Fruit fly (Drosophila melanogaster) whole organism, prepupa: ENCODE data around the gene Blos2.

Source experiments
- Blimp-1 ChIP-seq: fragments of 200-800 bp; sonication (Bioruptor generic); optimal IDR thresholded peaks from 3 replicates; lab custom pipeline; 2017; ENCODE audit warnings: missing biosample characterization, missing genetic modification characterization, mild to moderate bottlenecking, moderate library complexity, missing genetic modification reagents
- CG10631 ChIP-seq: fragments of 200-800 bp; sonication (Bioruptor generic); optimal IDR thresholded peaks from 2 replicates; lab custom pipeline; 2016; ENCODE audit warnings: missing biosample characterization, missing genetic modification characterization
- CG10669 ChIP-seq: fragments of 200-800 bp; sonication (Bioruptor generic); optimal IDR thresholded peaks from 3 replicates; lab custom pipeline; 2018; ENCODE audit warnings: missing biosample characterization, mild to moderate bottlenecking, missing genetic modification characterization, moderate library complexity
- CG11294 ChIP-seq: fragments of 200-800 bp; sonication (Bioruptor generic); IDR thresholded peaks from 2 replicates; pipeline ENCODE4 v1.3.6; 2022; ENCODE audit warnings: missing biosample characterization, missing genetic modification characterization
- CG11762 ChIP-seq: fragments of 200-800 bp; sonication (Bioruptor generic); optimal IDR thresholded peaks from 3 replicates; lab custom pipeline; 2016; ENCODE audit warnings: missing biosample characterization, missing genetic modification characterization; ENCODE audit not compliant: insufficient read depth
- CG11902 ChIP-seq: fragments of 200-800 bp; sonication (Bioruptor generic); optimal IDR thresholded peaks from 3 replicates; lab custom pipeline; 2016; ENCODE audit warnings: missing biosample characterization, missing genetic modification characterization
- CG15336 ChIP-seq: fragments of 200-800 bp; sonication (Bioruptor generic); IDR thresholded peaks from 2 replicates; pipeline ENCODE4 v1.3.6; 2022; ENCODE audit warnings: missing biosample characterization, missing genetic modification characterization
- CG1621 ChIP-seq: fragments of 200-800 bp; sonication (Bioruptor generic); optimal IDR thresholded peaks from 3 replicates; lab custom pipeline; 2018; ENCODE audit warnings: missing biosample characterization, mild to moderate bottlenecking, missing genetic modification characterization
- CG16779 ChIP-seq: fragments of 200-800 bp; sonication (Bioruptor generic); optimal IDR thresholded peaks from 3 replicates; lab custom pipeline; 2017; ENCODE audit warnings: missing biosample characterization, mild to moderate bottlenecking, missing genetic modification characterization
- CG3032 ChIP-seq: fragments of 200-800 bp; optimal IDR thresholded peaks from 2 replicates; lab custom pipeline; 2019; ENCODE audit warnings: missing biosample characterization, mild to moderate bottlenecking, missing genetic modification characterization, moderate library complexity
- CG32006 ChIP-seq: fragments of 200-800 bp; sonication (Bioruptor generic); optimal IDR thresholded peaks from 3 replicates; lab custom pipeline; 2017; ENCODE audit warnings: missing biosample characterization, mild to moderate bottlenecking, missing genetic modification characterization
- CG34406 ChIP-seq: fragments of 200-800 bp; sonication (Bioruptor generic); optimal IDR thresholded peaks from 3 replicates; lab custom pipeline; 2016; ENCODE audit warnings: missing biosample characterization, missing genetic modification characterization
- CG3919 ChIP-seq: fragments of 200-800 bp; sonication (Bioruptor generic); optimal IDR thresholded peaks from 3 replicates; lab custom pipeline; 2016; ENCODE audit warnings: missing biosample characterization, missing genetic modification characterization
- CG4318 ChIP-seq: fragments of 200-800 bp; sonication (Bioruptor generic); optimal IDR thresholded peaks from 3 replicates; lab custom pipeline; 2017; ENCODE audit warnings: missing biosample characterization, mild to moderate bottlenecking, missing genetic modification characterization
- CG6163 ChIP-seq: fragments of 200-800 bp; sonication (Bioruptor generic); IDR thresholded peaks from 3 replicates; pipeline ENCODE4 v1.3.6; 2022; ENCODE audit warnings: missing biosample characterization, missing genetic modification characterization
- CG6276 ChIP-seq: fragments of 200-800 bp; sonication (Bioruptor generic); optimal IDR thresholded peaks from 2 replicates; lab custom pipeline; 2017; ENCODE audit warnings: missing biosample characterization, mild to moderate bottlenecking, missing genetic modification characterization
- CG6808 ChIP-seq: fragments of 200-800 bp; sonication (Bioruptor generic); optimal IDR thresholded peaks from 3 replicates; lab custom pipeline; 2017; ENCODE audit warnings: missing biosample characterization, missing genetic modification characterization, mild to moderate bottlenecking, moderate library complexity, missing genetic modification reagents
- CG6854 ChIP-seq: fragments of 200-800 bp; sonication (Bioruptor generic); optimal IDR thresholded peaks from 2 replicates; lab custom pipeline; 2017; ENCODE audit warnings: missing biosample characterization, mild to moderate bottlenecking, missing genetic modification characterization
- CG7368 ChIP-seq: fragments of 200-800 bp; sonication (Bioruptor generic); optimal IDR thresholded peaks from 3 replicates; lab custom pipeline; 2016; ENCODE audit warnings: missing biosample characterization, missing genetic modification characterization
- CG8119 ChIP-seq: fragments of 200-800 bp; sonication (Bioruptor generic); IDR thresholded peaks from 3 replicates; pipeline ENCODE4 v1.3.6; 2022; ENCODE audit warnings: missing biosample characterization, missing genetic modification characterization
- CG8319 ChIP-seq: fragments of 200-800 bp; sonication (Bioruptor generic); optimal IDR thresholded peaks from 3 replicates; lab custom pipeline; 2016; ENCODE audit warnings: missing biosample characterization, missing genetic modification characterization
- CG8632 ChIP-seq: fragments of 200-800 bp; sonication (Bioruptor generic); optimal IDR thresholded peaks from 3 replicates; lab custom pipeline; 2016; ENCODE audit warnings: missing biosample characterization, missing genetic modification characterization
- CG9139 ChIP-seq: fragments of 200-800 bp; sonication (Bioruptor generic); optimal IDR thresholded peaks from 3 replicates; lab custom pipeline; 2017; ENCODE audit warnings: missing biosample characterization, mild to moderate bottlenecking, missing genetic modification characterization
- Eip78C ChIP-seq: fragments of 200-800 bp; sonication (Bioruptor generic); peaks from one replicate; lab custom pipeline; 2016; ENCODE audit warnings: missing biosample characterization, missing genetic modification characterization
- Eip93F ChIP-seq: fragments of 200-800 bp; sonication (Bioruptor generic); optimal IDR thresholded peaks from 2 replicates; lab custom pipeline; 2016; ENCODE audit warnings: missing biosample characterization, mild to moderate bottlenecking, missing genetic modification characterization
- Ets21C ChIP-seq: fragments of 200-800 bp; sonication (Bioruptor generic); optimal IDR thresholded peaks from 3 replicates; lab custom pipeline; 2016; ENCODE audit warnings: missing biosample characterization, missing genetic modification characterization
- Ets96B ChIP-seq: fragments of 200-800 bp; optimal IDR thresholded peaks from 2 replicates; lab custom pipeline; 2019; ENCODE audit warnings: missing biosample characterization, mild to moderate bottlenecking, missing genetic modification characterization, moderate library complexity
- Gug ChIP-seq: fragments of 200-800 bp; sonication (Bioruptor generic); IDR thresholded peaks from 2 replicates; pipeline ENCODE4 v1.3.6; 2022; ENCODE audit warnings: missing biosample characterization, missing genetic modification characterization
- Hr38 ChIP-seq: sonication (Bioruptor generic); optimal IDR thresholded peaks from 2 replicates; lab custom pipeline; 2016; ENCODE audit warnings: missing biosample characterization, missing genetic modification characterization
- Hr4 ChIP-seq: fragments of 200-800 bp; sonication (Bioruptor generic); optimal IDR thresholded peaks from 3 replicates; lab custom pipeline; 2016; ENCODE audit warnings: missing biosample characterization, missing genetic modification characterization
- Lpt ChIP-seq: fragments of 200-800 bp; sonication (Bioruptor generic); optimal IDR thresholded peaks from 3 replicates; lab custom pipeline; 2016; ENCODE audit warnings: missing biosample characterization, missing genetic modification characterization
- Met ChIP-seq: fragments of 200-800 bp; sonication (Bioruptor generic); optimal IDR thresholded peaks from 3 replicates; lab custom pipeline; 2016; ENCODE audit warnings: missing biosample characterization, missing genetic modification characterization
- OdsH ChIP-seq: fragments of 200-800 bp; sonication (Bioruptor generic); optimal IDR thresholded peaks from 3 replicates; lab custom pipeline; 2016; ENCODE audit warnings: missing biosample characterization, missing genetic modification characterization
- Smox ChIP-seq: fragments of 200-800 bp; sonication (Bioruptor generic); optimal IDR thresholded peaks from 3 replicates; lab custom pipeline; 2016; ENCODE audit warnings: missing biosample characterization, missing genetic modification characterization
- Sox102F ChIP-seq: fragments of 200-800 bp; sonication (Bioruptor generic); optimal IDR thresholded peaks from 2 replicates; lab custom pipeline; 2016; ENCODE audit warnings: missing biosample characterization, mild to moderate bottlenecking, missing genetic modification characterization
- Sox14 ChIP-seq: fragments of 200-800 bp; sonication (Bioruptor generic); optimal IDR thresholded peaks from 3 replicates; lab custom pipeline; 2016; ENCODE audit warnings: missing biosample characterization, missing genetic modification characterization
- achi ChIP-seq: fragments of 200-800 bp; sonication (Bioruptor generic); optimal IDR thresholded peaks from 3 replicates; lab custom pipeline; 2016; ENCODE audit warnings: missing biosample characterization, missing genetic modification characterization
- acj6 ChIP-seq: fragments of 200-800 bp; sonication (Bioruptor generic); optimal IDR thresholded peaks from 3 replicates; lab custom pipeline; 2016; ENCODE audit warnings: missing biosample characterization, missing genetic modification characterization
- cyc ChIP-seq: fragments of 200-800 bp; sonication (Bioruptor generic); optimal IDR thresholded peaks from 3 replicates; lab custom pipeline; 2016; ENCODE audit warnings: missing biosample characterization, missing genetic modification characterization
- dac ChIP-seq: fragments of 200-800 bp; sonication (Bioruptor generic); optimal IDR thresholded peaks from 2 replicates; lab custom pipeline; 2017; ENCODE audit warnings: missing biosample characterization, mild to moderate bottlenecking, missing genetic modification characterization
- dsx ChIP-seq: fragments of 200-800 bp; optimal IDR thresholded peaks from 3 replicates; lab custom pipeline; 2019; ENCODE audit warnings: missing biosample characterization, mild to moderate bottlenecking, missing genetic modification characterization, moderate library complexity; ENCODE audit not compliant: poor library complexity, severe bottlenecking
- eg ChIP-seq: fragments of 200-800 bp; sonication (Bioruptor generic); IDR thresholded peaks from 3 replicates; pipeline ENCODE4 v1.3.6; 2022; ENCODE audit warnings: missing biosample characterization, missing genetic modification characterization
- fd85E ChIP-seq: fragments of 200-800 bp; sonication (Bioruptor generic); optimal IDR thresholded peaks from 3 replicates; lab custom pipeline; 2016; ENCODE audit warnings: missing biosample characterization, missing genetic modification characterization
- fkh ChIP-seq: fragments of 200-800 bp; sonication (Bioruptor generic); optimal IDR thresholded peaks from 3 replicates; lab custom pipeline; 2017; ENCODE audit warnings: missing biosample characterization, mild to moderate bottlenecking, missing genetic modification characterization, moderate library complexity
- lz ChIP-seq: fragments of 200-800 bp; sonication (Bioruptor generic); optimal IDR thresholded peaks from 3 replicates; lab custom pipeline; 2016; ENCODE audit warnings: missing biosample characterization, missing genetic modification characterization
- net ChIP-seq: fragments of 200-800 bp; sonication (Bioruptor generic); optimal IDR thresholded peaks from 3 replicates; lab custom pipeline; 2016; ENCODE audit warnings: missing biosample characterization, missing genetic modification characterization
- salr ChIP-seq, 2 experiments: fragments of 200-800 bp; sonication (Bioruptor generic); optimal IDR thresholded peaks; 3 replicates each; lab custom pipeline; 2016 to 2018; ENCODE audit warnings: missing biosample characterization in 2 of 2, missing genetic modification characterization in 2 of 2, mild to moderate bottlenecking in 1 of 2
- spab ChIP-seq: fragments of 200-800 bp; sonication (Bioruptor generic); optimal IDR thresholded peaks from 2 replicates; lab custom pipeline; 2017; ENCODE audit warnings: missing biosample characterization, mild to moderate bottlenecking, missing genetic modification characterization, missing genetic modification reagents
- ss ChIP-seq, 2 experiments: fragments of 200-800 bp; sonication (Bioruptor generic); optimal IDR thresholded peaks; 2 replicates in 1 of 2; 3 replicates in 1 of 2; lab custom pipeline; 2017 to 2018; ENCODE audit warnings: mild to moderate bottlenecking in 2 of 2, missing biosample characterization in 2 of 2, missing genetic modification characterization in 2 of 2, moderate library complexity in 1 of 2
- svp ChIP-seq: fragments of 200-800 bp; sonication (Bioruptor generic); peaks from one replicate; lab custom pipeline; 2016; ENCODE audit warnings: missing biosample characterization, missing genetic modification characterization
- topi ChIP-seq: fragments of 200-800 bp; sonication (Bioruptor generic); optimal IDR thresholded peaks from 3 replicates; lab custom pipeline; 2016; ENCODE audit warnings: missing biosample characterization, missing genetic modification characterization
- vri ChIP-seq: fragments of 200-800 bp; sonication (Bioruptor generic); optimal IDR thresholded peaks from 3 replicates; lab custom pipeline; 2016; ENCODE audit warnings: missing biosample characterization, mild to moderate bottlenecking, missing genetic modification characterization

Blos2 gene

DNA sequence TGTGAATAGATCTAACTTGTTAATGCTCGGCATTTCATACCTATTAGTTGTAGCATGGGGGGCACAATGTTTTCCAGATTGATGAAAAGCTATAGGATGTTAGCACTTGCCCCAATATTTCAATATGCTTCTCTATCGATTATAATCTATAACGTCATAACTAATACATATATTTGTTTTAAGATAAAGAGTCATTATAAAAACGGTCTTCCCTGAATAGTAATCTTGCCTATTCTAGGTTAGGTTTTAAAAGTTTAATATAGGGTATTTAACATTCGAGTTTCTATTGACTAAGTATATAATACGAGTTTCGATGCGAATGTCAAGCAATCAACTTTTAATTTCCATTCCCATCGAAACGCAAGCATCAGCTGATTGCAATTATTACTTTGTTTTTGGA, at the start of gene Blos2, which contains the start of gene CG6321:
TSS of gene Blos2 (plus strand) at position 372 of the 400 bp plus-strand sequence.
TSS of gene CG6321 (minus strand) at position 25 of the 400 bp plus-strand sequence.
- TF ChIP-seq Hr38 (GFP tag; lab: Kevin White, UChicago) = no peak
- no peak; the same call in 1 of the 3 replicates for TF ChIP-seq eg
- peak; percentile 51 for TF ChIP-seq vri
- TF ChIP-seq Met (GFP tag; lab: Kevin White, UChicago) = peak; percentile 79
- peak; percentile 76 for TF ChIP-seq lz (GFP tag; lab: Kevin White, UChicago)
- peak; percentile 52 to 62 for TF ChIP-seq ss (GFP tag; optimal IDR thresholded peaks at IDR 0.05; lab: Kevin White, UChicago)
- no peak for TF ChIP-seq fd85E (GFP tag; lab: Kevin White, UChicago)
- TF ChIP-seq Blimp-1 (GFP tag; lab: Kevin White, UChicago) = peak; percentile 9
- TF ChIP-seq CG6854 = peak; percentile 19
- peak; percentile 14 for TF ChIP-seq CG8319
- peak; percentile 41 for TF ChIP-seq Gug (GFP tag; lab: Robert Waterston, UW)
- peak; percentile 66 for TF ChIP-seq Sox102F (GFP tag; lab: Kevin White, UChicago)
- peak in 1 of 2 experiments; percentile 44 for TF ChIP-seq salr (GFP tag; optimal IDR thresholded peaks at IDR 0.05; lab: Kevin White, UChicago)
- TF ChIP-seq CG6276 (GFP tag; lab: Kevin White, UChicago) = peak; percentile 76
- peak; percentile 49 for TF ChIP-seq fkh (GFP tag; lab: Kevin White, UChicago)
- TF ChIP-seq CG9139 = peak; percentile 65
- peak; percentile 80 for TF ChIP-seq Hr4 (GFP tag; lab: Kevin White, UChicago)
- peak; percentile 75 for TF ChIP-seq CG3919 (GFP tag; lab: Kevin White, UChicago)
- TF ChIP-seq acj6 = peak; percentile 73
- peak; percentile 66 for TF ChIP-seq CG6808 (GFP tag; lab: Kevin White, UChicago)
- peak; percentile 74 for TF ChIP-seq CG34406 (GFP tag; lab: Kevin White, UChicago)
- TF ChIP-seq Eip93F = no peak
- peak; percentile 85 for TF ChIP-seq CG15336 (GFP tag; lab: Robert Waterston, UW)
- peak; percentile 69 for TF ChIP-seq CG10631 (GFP tag; lab: Kevin White, UChicago)
- peak; percentile 95 for TF ChIP-seq Eip78C (GFP tag; lab: Kevin White, UChicago)
- peak; percentile 35 for TF ChIP-seq CG11762 (GFP tag; lab: Kevin White, UChicago)
- TF ChIP-seq CG7368 (GFP tag; lab: Kevin White, UChicago) = peak; percentile 52
- TF ChIP-seq dsx = peak; percentile 83
- peak; percentile 63 for TF ChIP-seq cyc (GFP tag; lab: Kevin White, UChicago)
- peak; percentile 41; the same call in 1 of the 2 replicates for TF ChIP-seq CG11294 (GFP tag; lab: Robert Waterston, UW)
- peak; percentile 33 for TF ChIP-seq CG16779 (tag; lab: Kevin White, UChicago)
- peak; percentile 61 for TF ChIP-seq Lpt (GFP tag; lab: Kevin White, UChicago)
- TF ChIP-seq CG4318 (GFP tag; lab: Kevin White, UChicago) = peak; percentile 37
- peak; percentile 79 for TF ChIP-seq topi (GFP tag; lab: Kevin White, UChicago)
- peak; percentile 81 for TF ChIP-seq CG32006 (GFP tag; lab: Kevin White, UChicago)
- peak; percentile 70 for TF ChIP-seq CG6163 (GFP tag; lab: Robert Waterston, UW)
- TF ChIP-seq achi = peak; percentile 73
- peak; percentile 43 for TF ChIP-seq CG11902 (GFP tag; lab: Kevin White, UChicago)
- TF ChIP-seq Ets96B (tag; lab: Kevin White, UChicago) = peak; percentile 77
- no peak for TF ChIP-seq svp (GFP tag; lab: Kevin White, UChicago)
- TF ChIP-seq net (GFP tag; lab: Kevin White, UChicago) = peak; percentile 70
- TF ChIP-seq Sox14 = peak; percentile 76
- TF ChIP-seq dac = peak; percentile 13
- no peak for TF ChIP-seq CG1621 (tag; lab: Kevin White, UChicago)
- peak; percentile 75 for TF ChIP-seq Smox (GFP tag; lab: Kevin White, UChicago)
- TF ChIP-seq OdsH (GFP tag; lab: Kevin White, UChicago) = peak; percentile 78
- peak; percentile 73 for TF ChIP-seq CG3032 (tag; lab: Kevin White, UChicago)
- TF ChIP-seq Ets21C = peak; percentile 35
- peak; percentile 58 for TF ChIP-seq CG10669 (GFP tag; lab: Kevin White, UChicago)
- TF ChIP-seq CG8632 = peak; percentile 60
- peak; percentile 81; the same call in 2 of the 3 replicates for TF ChIP-seq CG8119
- TF ChIP-seq spab (GFP tag; lab: Kevin White, UChicago) = peak; percentile 43
